Worm (Caenorhabditis elegans) whole organism, L3 larva: Measurements from ENCODE around the gene srh-28.

Experiments used
- elt-3 ChIP-seq, 3 experiments: fragments of 150-350 bp in 1 of 3; sonication (generic microtip) in 2 of 3; optimal IDR thresholded peaks; 2 replicates in 2 of 3; 4 replicates in 1 of 3; lab custom pipeline; 2014 to 2017; ENCODE audit warnings: missing biosample characterization in 3 of 3, missing genetic modification characterization in 3 of 3
- fkh-10 ChIP-seq: sonication (generic microtip); optimal IDR thresholded peaks from 2 replicates; lab custom pipeline; 2017; ENCODE audit warnings: missing biosample characterization, missing genetic modification reagents, missing genetic modification characterization
- nhr-77 ChIP-seq: fragments of 150-350 bp; optimal IDR thresholded peaks from 2 replicates; lab custom pipeline; 2014; ENCODE audit warnings: missing biosample characterization, missing genetic modification characterization

- TF ChIP-seq elt-3 (tag; optimal IDR thresholded peaks at IDR 0.05; lab: Kevin White, UChicago) (no peak), nhr-77 (tag; lab: Kevin White, UChicago) (no peak), fkh-10 (GFP tag; lab: Kevin White, UChicago) (no peak)
Measured at ce11 chrV:6771645-6772044, 4.0 kb downstream of the srh-28 start, which contains the start of gene srh-30.
